Worm (Caenorhabditis elegans): ENCODE measurements around the gene irld-52.
"Not testable (repeated sequence)": the region's sequence is repeated elsewhere in the genome, so short reads cannot be mapped to it uniquely, and the experiment has no call there.

Gene irld-52

DNA sequence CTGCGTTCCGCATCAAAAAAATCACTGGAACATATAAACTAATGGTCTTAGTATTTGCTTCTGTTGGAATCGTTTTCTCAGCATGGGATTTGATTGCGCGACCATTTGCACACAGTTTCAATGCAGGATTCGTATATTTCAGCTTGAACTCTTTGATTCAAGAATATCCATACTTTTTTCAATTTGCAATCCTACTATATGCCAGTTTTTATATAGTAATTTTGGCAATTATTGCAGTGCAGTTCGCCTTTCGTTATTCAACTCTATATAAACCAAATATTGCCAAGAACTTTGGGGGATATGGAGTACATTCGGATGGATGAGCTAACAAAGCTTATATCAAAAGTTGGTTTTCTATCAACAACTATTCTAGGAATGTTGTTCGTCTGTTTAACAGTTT is 26.5 kb upstream of the irld-52 start, which contains the start of gene str-5:
TSS of gene str-5 (plus strand) at position 301 of the 400 bp plus-strand sequence.
- TF ChIP-seq lin-13 (GFP tag; optimal IDR thresholded peaks at IDR 0.05); daf-8 (GFP tag; IDR thresholded peaks at IDR 0.05); fkh-10 (GFP tag; optimal IDR thresholded peaks at IDR 0.05): not testable (repeated sequence)

DNA sequence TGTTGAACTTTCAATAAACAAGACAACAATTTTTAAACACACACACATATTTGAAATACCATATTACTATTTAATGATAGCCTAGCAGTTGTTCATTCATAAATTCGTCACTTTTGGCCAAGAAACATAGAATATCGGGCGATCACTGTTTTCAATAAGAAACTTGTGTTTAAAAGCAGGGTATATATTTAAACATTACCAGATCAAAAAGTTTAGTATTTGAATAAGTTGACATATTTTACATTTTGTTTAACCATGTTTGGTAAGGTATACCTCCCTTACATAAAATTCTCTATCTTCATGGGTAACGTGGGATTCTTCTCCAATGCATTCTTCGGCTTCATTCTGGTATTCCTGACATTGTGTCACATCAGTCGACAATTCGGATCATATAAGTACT is 24.7 kb upstream of the irld-52 start, which contains the start of gene str-8:
TSS of gene str-8 (plus strand) at position 301 of the 400 bp plus-strand sequence.
- TF ChIP-seq D1046.2 (GFP tag; IDR thresholded peaks at IDR 0.05); ZK546.5 (tag; optimal IDR thresholded peaks at IDR 0.05); nhr-76 (tag; optimal IDR thresholded peaks at IDR 0.05): not testable (repeated sequence)

DNA sequence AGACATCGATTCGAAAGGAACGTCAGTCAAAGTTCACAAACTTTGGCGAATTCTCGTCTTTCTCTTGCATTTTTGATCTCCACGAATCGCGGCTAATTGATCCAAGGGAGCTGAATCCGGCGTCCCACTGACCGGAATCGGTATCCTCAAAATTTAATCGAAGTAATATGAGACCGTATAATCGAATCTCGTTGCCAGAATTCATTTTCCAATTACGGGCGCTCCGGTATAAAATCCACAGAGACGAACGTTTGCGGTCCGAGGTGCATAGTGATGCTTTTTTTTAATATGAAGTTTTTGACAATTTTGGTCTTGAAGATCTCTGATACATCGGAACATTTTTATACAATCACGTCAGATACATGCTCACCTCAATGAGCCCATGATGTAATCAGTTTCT is 21.8 kb upstream of the irld-52 start:
- no peak for TF ChIP-seq F10B5.3 (tag; optimal IDR thresholded peaks at IDR 0.05)
- peak; percentile 92 for TF ChIP-seq aha-1 (tag)

DNA sequence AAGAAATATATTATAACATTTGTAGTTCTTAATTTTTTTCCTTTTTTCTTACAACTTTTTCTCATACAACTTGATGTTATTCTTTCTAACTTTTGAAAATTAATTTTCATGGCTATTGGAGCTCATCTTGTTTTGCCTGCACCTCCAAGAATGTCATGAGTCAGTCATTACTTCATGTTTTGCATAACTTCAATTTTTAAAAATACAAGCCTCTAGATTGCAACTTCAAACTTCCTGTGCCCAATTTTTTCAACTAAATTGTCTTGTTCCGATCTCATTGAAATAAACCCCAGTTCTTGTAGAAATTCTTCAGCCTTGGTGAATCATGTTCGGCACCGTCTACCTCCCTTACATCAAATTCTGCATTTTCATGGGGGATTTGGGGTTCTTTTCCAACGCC is 21.0 kb upstream of the irld-52 start, which contains the start of gene str-9:
TSS of gene str-9 (plus strand) at position 301 of the 400 bp plus-strand sequence.
- TF ChIP-seq snpc-4 (tag; optimal IDR thresholded peaks at IDR 0.05) = no peak
- no peak for TF ChIP-seq dmd-8 (GFP tag; IDR thresholded peaks at IDR 0.05)
- TF ChIP-seq ztf-11 (tag; optimal IDR thresholded peaks at IDR 0.05) = no peak
- no peak for TF ChIP-seq nhr-28 (tag; optimal IDR thresholded peaks at IDR 0.05)
- TF ChIP-seq Y75B8A.6 (GFP tag; IDR thresholded peaks at IDR 0.05) = no peak

DNA sequence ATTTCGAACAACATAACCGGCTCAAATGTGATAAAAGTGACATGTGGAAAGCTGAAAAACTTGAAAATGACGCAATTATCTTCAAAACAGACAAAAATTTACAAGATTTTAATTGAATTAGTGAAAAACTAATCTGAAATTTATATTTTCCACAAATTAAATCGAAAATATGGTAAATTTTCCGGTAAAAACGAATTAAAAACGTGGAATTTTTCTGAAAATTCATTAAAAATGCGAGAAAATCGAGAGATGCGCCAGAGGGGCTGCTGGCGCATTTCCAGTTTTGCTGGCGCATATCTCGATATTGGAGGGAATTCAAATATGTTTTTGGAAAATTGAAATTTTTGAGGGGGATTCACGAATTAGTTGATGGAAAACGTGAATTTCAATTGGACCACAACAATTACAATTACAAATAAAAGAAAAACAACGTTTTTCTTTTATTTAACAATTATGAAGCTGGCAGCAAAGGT is 13.3 kb upstream of the irld-52 start, which contains the start of the genes haf-3 and F57A10.2:
TSS of gene haf-3 (minus strand) at position 51 of the 473 bp plus-strand sequence.
TSS of gene F57A10.2 (plus strand) at position 454 of the 473 bp plus-strand sequence.
- TF ChIP-seq nhr-42 (GFP tag; IDR thresholded peaks at IDR 0.05) = no peak
- no peak for TF ChIP-seq lin-39 (tag; optimal IDR thresholded peaks at IDR 0.05)
- TF ChIP-seq lir-3 (tag; optimal IDR thresholded peaks at IDR 0.05) = no peak
- no peak for TF ChIP-seq R02D3.7 (tag; optimal IDR thresholded peaks at IDR 0.05)
- TF ChIP-seq ceh-82 (tag; optimal IDR thresholded peaks at IDR 0.05) = no peak
- peak; percentile 62; the same call in 1 of the 2 replicates for TF ChIP-seq lin-29 (GFP tag; IDR thresholded peaks at IDR 0.05)
- peak; percentile 78 for TF ChIP-seq hlh-30 (tag; optimal IDR thresholded peaks at IDR 0.05; ENCODE audit: insufficient read depth)
- TF ChIP-seq daf-16 (GFP tag; optimal IDR thresholded peaks at IDR 0.05) = peak in 1 of 2 experiments; percentile 58
- peak; percentile 42 for TF ChIP-seq daf-16 (tag; optimal IDR thresholded peaks at IDR 0.05)
- peak; percentile 73 for TF ChIP-seq pha-4 (GFP tag; IDR thresholded peaks at IDR 0.05)
- TF ChIP-seq pha-4 (tag; optimal IDR thresholded peaks at IDR 0.05) = peak; percentile 46
- TF ChIP-seq Y48G9A.11 (GFP tag; IDR thresholded peaks at IDR 0.05) = peak; percentile 75
- peak; percentile 56; the same call in 1 of the 2 replicates for TF ChIP-seq madf-9 (GFP tag; conservative IDR thresholded peaks at IDR 0.05)
- TF ChIP-seq mdl-1 (tag; optimal IDR thresholded peaks at IDR 0.05) = peak in 1 of 2 experiments; percentile 21
- no peak for TF ChIP-seq daf-12 (tag; optimal IDR thresholded peaks at IDR 0.05)
- 0 out of 2 replicates have a peak, but pooled peaks have one; percentile 36 for TF ChIP-seq D1046.2 (GFP tag; IDR thresholded peaks at IDR 0.05)
- TF ChIP-seq nhr-76 (tag; optimal IDR thresholded peaks at IDR 0.05) = no peak
- TF ChIP-seq fkh-10 (GFP tag; optimal IDR thresholded peaks at IDR 0.05) = peak; percentile 79
- no peak for TF ChIP-seq ceh-44 (GFP tag; IDR thresholded peaks at IDR 0.05)
- no peak for TF ChIP-seq ZK337.2 (GFP tag; IDR thresholded peaks at IDR 0.05)
- TF ChIP-seq nhr-11 (tag; optimal IDR thresholded peaks at IDR 0.05) = peak; percentile 79
- TF ChIP-seq lin-13 (GFP tag; optimal IDR thresholded peaks at IDR 0.05) = peak; percentile 83
- TF ChIP-seq ztf-11 (tag; optimal IDR thresholded peaks at IDR 0.05) = no peak
- TF ChIP-seq rbr-2 (tag; optimal IDR thresholded peaks at IDR 0.05) = peak; percentile 88
- no peak for TF ChIP-seq ZK546.5 (tag; optimal IDR thresholded peaks at IDR 0.05)
- peak; percentile 81 for TF ChIP-seq ztf-7 (tag; optimal IDR thresholded peaks at IDR 0.05)
- TF ChIP-seq php-3 (GFP tag; IDR thresholded peaks at IDR 0.05) = peak; percentile 68; the same call in 1 of the 2 replicates
- no peak for TF ChIP-seq Y105C5A.15 (GFP tag; IDR thresholded peaks at IDR 0.05)
- peak; percentile 89 for TF ChIP-seq dmd-6 (GFP tag; IDR thresholded peaks at IDR 0.05)
- TF ChIP-seq ama-1 (optimal IDR thresholded peaks at IDR 0.05) = no peak
- TF ChIP-seq Y75B8A.6 (GFP tag; IDR thresholded peaks at IDR 0.05) = no peak
- peak; percentile 44 to 54 for TF ChIP-seq hif-1 (tag; optimal IDR thresholded peaks at IDR 0.05)
- TF ChIP-seq mes-2 (tag; optimal IDR thresholded peaks at IDR 0.05; ENCODE audit: poor library complexity, severe bottlenecking) = peak; percentile 93
- TF ChIP-seq aly-2 (tag; optimal IDR thresholded peaks at IDR 0.05) = no peak
- no peak for TF ChIP-seq unc-39 (tag; optimal IDR thresholded peaks at IDR 0.05)
- peak; percentile 43; the same call in 1 of the 2 replicates for TF ChIP-seq vab-7 (GFP tag; IDR thresholded peaks at IDR 0.05)
